Worm (Caenorhabditis elegans) whole organism, young adult: Measurements from ENCODE around the gene rig-1.

Experiments
- B0019.2 ChIP-seq: fragments of 200-800 bp; sonication (Bioruptor generic); conservative IDR thresholded peaks from 2 replicates; pipeline ENCODE4 v1.3.6; 2022; ENCODE audit warnings: missing genetic modification reagents, missing genetic modification characterization, missing compliant biosample characterization
- B0035.1 ChIP-seq: sonication (generic microtip); optimal IDR thresholded peaks from 2 replicates; lab custom pipeline; 2016; ENCODE audit warnings: missing genetic modification characterization, mild to moderate bottlenecking, missing compliant biosample characterization, missing genotype, missing genetic modification reagents
- B0261.1 ChIP-seq: sonication (generic microtip); optimal IDR thresholded peaks from 2 replicates; lab custom pipeline; 2016; ENCODE audit warnings: mild to moderate bottlenecking, missing genetic modification characterization, moderate library complexity, missing compliant biosample characterization
- B0336.3 ChIP-seq: fragments of 200-800 bp; sonication (Bioruptor generic); IDR thresholded peaks from 2 replicates; pipeline ENCODE4 v1.3.6; 2022; ENCODE audit warnings: missing genetic modification characterization, missing compliant biosample characterization
- F10E7.11 ChIP-seq: sonication (generic microtip); optimal IDR thresholded peaks from 2 replicates; lab custom pipeline; 2017; ENCODE audit warnings: mild to moderate bottlenecking, missing genetic modification characterization, moderate library complexity, missing compliant biosample characterization
- F22D6.2 ChIP-seq: sonication (generic microtip); optimal IDR thresholded peaks from 2 replicates; lab custom pipeline; 2016; ENCODE audit warnings: mild to moderate bottlenecking, missing genetic modification characterization, missing compliant biosample characterization
- F49E8.2 ChIP-seq: sonication (generic microtip); optimal IDR thresholded peaks from 3 replicates; lab custom pipeline; 2017; ENCODE audit warnings: missing genetic modification characterization, mild to moderate bottlenecking, missing compliant biosample characterization, antibody characterized with exemption, moderate library complexity; ENCODE audit not compliant: insufficient read depth
- F55B11.4 ChIP-seq: sonication (generic microtip); optimal IDR thresholded peaks from 2 replicates; lab custom pipeline; 2016; ENCODE audit warnings: missing compliant biosample characterization, missing genetic modification characterization, borderline replicate concordance; ENCODE audit not compliant: insufficient read depth
- Y53G8AR.9 ChIP-seq: fragments of 200-800 bp; sonication (Bioruptor generic); conservative IDR thresholded peaks from 2 replicates; pipeline ENCODE4 v1.3.6; 2022; ENCODE audit warnings: missing genetic modification reagents, missing genetic modification characterization, missing compliant biosample characterization
- Y56A3A.18 ChIP-seq: fragments of 200-800 bp; sonication (Bioruptor generic); IDR thresholded peaks from 2 replicates; pipeline ENCODE4 v1.3.6; 2022; ENCODE audit warnings: missing genetic modification reagents, missing genetic modification characterization, missing compliant biosample characterization
- akir-1 ChIP-seq: fragments of 200-800 bp; sonication (Bioruptor generic); optimal IDR thresholded peaks from 2 replicates; lab custom pipeline; 2018; ENCODE audit warnings: mild to moderate bottlenecking, missing genetic modification characterization, moderate library complexity, missing compliant biosample characterization
- ama-1 ChIP-seq, 3 experiments: fragments of 150-350 bp in 1 of 3; sonication (generic microtip) in 2 of 3; optimal IDR thresholded peaks; 2 replicates each; lab custom pipeline; 2014 to 2018; ENCODE audit warnings: missing biosample characterization in 2 of 3, missing genetic modification characterization in 2 of 3, missing genetic modification reagents in 2 of 3
- aptf-3 ChIP-seq: fragments of 200-800 bp; sonication (Bioruptor generic); IDR thresholded peaks from 2 replicates; pipeline ENCODE4 v1.3.6; 2022; ENCODE audit warnings: missing genetic modification characterization, missing compliant biosample characterization
- bed-1 ChIP-seq: fragments of 200-800 bp; sonication (Bioruptor generic); IDR thresholded peaks from 2 replicates; pipeline ENCODE4 v1.3.6; 2022; ENCODE audit warnings: missing genetic modification reagents, missing genetic modification characterization, missing compliant biosample characterization
- ccch-3 ChIP-seq: fragments of 200-800 bp; sonication (Bioruptor generic); optimal IDR thresholded peaks from 2 replicates; lab custom pipeline; 2018; ENCODE audit warnings: mild to moderate bottlenecking, missing genetic modification characterization, missing compliant biosample characterization
- cebp-2 ChIP-seq: fragments of 200-800 bp; sonication (Bioruptor generic); IDR thresholded peaks from 2 replicates; pipeline ENCODE4 v1.3.6; 2022; ENCODE audit warnings: missing genetic modification characterization, missing compliant biosample characterization
- ceh-40 ChIP-seq: fragments of 200-800 bp; sonication (Bioruptor generic); IDR thresholded peaks from 2 replicates; pipeline ENCODE4 v1.3.6; 2022; ENCODE audit warnings: missing genetic modification characterization, missing compliant biosample characterization
- ceh-91 ChIP-seq: fragments of 200-800 bp; sonication (Bioruptor generic); IDR thresholded peaks from 2 replicates; pipeline ENCODE4 v1.3.6; 2022; ENCODE audit warnings: missing genetic modification reagents, missing genetic modification characterization, missing compliant biosample characterization
- chd-7 ChIP-seq: sonication (generic microtip); optimal IDR thresholded peaks from 2 replicates; lab custom pipeline; 2016; ENCODE audit warnings: mild to moderate bottlenecking, missing genetic modification characterization, moderate library complexity, missing compliant biosample characterization
- die-1 ChIP-seq: sonication (generic microtip); optimal IDR thresholded peaks from 2 replicates; lab custom pipeline; 2016; ENCODE audit warnings: missing genotype, mild to moderate bottlenecking, missing genetic modification characterization, missing compliant biosample characterization
- dpl-1 ChIP-seq: fragments of 150-350 bp; optimal IDR thresholded peaks from 2 replicates; lab custom pipeline; 2014; ENCODE audit warnings: missing biosample characterization, missing genetic modification reagents, missing genetic modification characterization
- egrh-3 ChIP-seq: fragments of 200-800 bp; sonication (Bioruptor generic); IDR thresholded peaks from 2 replicates; pipeline ENCODE4 v1.3.6; 2022; ENCODE audit warnings: missing genetic modification reagents, missing genetic modification characterization, missing compliant biosample characterization
- him-1 ChIP-seq: sonication (generic microtip); optimal IDR thresholded peaks from 2 replicates; lab custom pipeline; 2016; ENCODE audit warnings: missing genotype, missing genetic modification reagents, missing genetic modification characterization, missing compliant biosample characterization
- hmg-20 ChIP-seq: fragments of 200-800 bp; sonication (Bioruptor generic); IDR thresholded peaks from 2 replicates; pipeline ENCODE4 v1.3.6; 2022; ENCODE audit warnings: missing genetic modification reagents, missing genetic modification characterization, missing compliant biosample characterization
- hsf-1 ChIP-seq: fragments of 200-800 bp; sonication (Bioruptor generic); IDR thresholded peaks from 2 replicates; pipeline ENCODE4 v1.3.6; 2022; ENCODE audit warnings: missing genetic modification reagents, missing genetic modification characterization, missing compliant biosample characterization
- let-607 ChIP-seq, 2 experiments: fragments of 200-800 bp in 1 of 2; sonication (Bioruptor generic) in 1 of 2; sonication (generic microtip) in 1 of 2; optimal IDR thresholded peaks; 2 replicates each; lab custom pipeline; 2016 to 2018; ENCODE audit warnings: mild to moderate bottlenecking in 2 of 2, missing compliant biosample characterization in 2 of 2, missing genetic modification characterization in 2 of 2, moderate library complexity in 2 of 2, missing genotype in 1 of 2
- lin-40 ChIP-seq: sonication (generic microtip); optimal IDR thresholded peaks from 2 replicates; lab custom pipeline; 2016; ENCODE audit warnings: missing genetic modification characterization, mild to moderate bottlenecking, missing compliant biosample characterization, missing genotype, missing genetic modification reagents
- lin-54 ChIP-seq: fragments of 200-800 bp; sonication (Bioruptor generic); optimal IDR thresholded peaks from 2 replicates; lab custom pipeline; 2018; ENCODE audit warnings: mild to moderate bottlenecking, missing genetic modification characterization, missing compliant biosample characterization
- lir-1 ChIP-seq: fragments of 200-800 bp; sonication (Bioruptor generic); conservative IDR thresholded peaks from 2 replicates; pipeline ENCODE4 v1.3.6; 2022; ENCODE audit warnings: missing genetic modification reagents, missing genetic modification characterization, missing compliant biosample characterization
- nfya-1 ChIP-seq: sonication (generic microtip); optimal IDR thresholded peaks from 2 replicates; lab custom pipeline; 2017; ENCODE audit warnings: antibody characterized with exemption, missing compliant biosample characterization, missing genetic modification characterization, borderline replicate concordance; ENCODE audit not compliant: insufficient read depth
- nhr-179 ChIP-seq: sonication (generic microtip); optimal IDR thresholded peaks from 2 replicates; lab custom pipeline; 2016; ENCODE audit warnings: mild to moderate bottlenecking, missing genetic modification characterization, missing compliant biosample characterization
- nhr-27 ChIP-seq: fragments of 200-800 bp; sonication (Bioruptor generic); optimal IDR thresholded peaks from 2 replicates; lab custom pipeline; 2018; ENCODE audit warnings: mild to moderate bottlenecking, missing genetic modification characterization, moderate library complexity, missing compliant biosample characterization
- nhr-80 ChIP-seq: sonication (generic microtip); optimal IDR thresholded peaks from 2 replicates; lab custom pipeline; 2016; ENCODE audit warnings: missing genetic modification characterization, missing compliant biosample characterization
- nhr-90 ChIP-seq: sonication (generic microtip); optimal IDR thresholded peaks from 2 replicates; lab custom pipeline; 2016; ENCODE audit warnings: missing genotype, mild to moderate bottlenecking, missing genetic modification characterization, missing compliant biosample characterization
- pbrm-1 ChIP-seq: fragments of 200-800 bp; sonication (Bioruptor generic); IDR thresholded peaks from 2 replicates; pipeline ENCODE4 v1.3.6; 2022; ENCODE audit warnings: missing genetic modification reagents, missing genetic modification characterization, missing compliant biosample characterization
- rec-8 ChIP-seq, 2 experiments: sonication (generic microtip); optimal IDR thresholded peaks; 2 replicates each; lab custom pipeline; 2016; ENCODE audit warnings: mild to moderate bottlenecking in 2 of 2, missing genetic modification characterization in 2 of 2, missing genetic modification reagents in 2 of 2, missing genotype in 2 of 2, missing biosample characterization in 1 of 2, missing compliant biosample characterization in 1 of 2, moderate library complexity in 1 of 2
- rpc-1 ChIP-seq, 2 experiments: fragments of 150-350 bp in 1 of 2; sonication (generic microtip) in 1 of 2; optimal IDR thresholded peaks; 2 replicates each; lab custom pipeline; 2014 to 2018; ENCODE audit warnings: missing biosample characterization in 1 of 2, missing genetic modification characterization in 1 of 2, missing genetic modification reagents in 1 of 2, missing genotype in 1 of 2
- sdz-38 ChIP-seq: sonication (generic microtip); optimal IDR thresholded peaks from 2 replicates; lab custom pipeline; 2016; ENCODE audit warnings: missing genotype, missing genetic modification characterization, missing compliant biosample characterization
- sea-2 ChIP-seq: fragments of 200-800 bp; sonication (Bioruptor generic); IDR thresholded peaks from 2 replicates; pipeline ENCODE4 v1.3.6; 2022; ENCODE audit warnings: missing genetic modification characterization, missing compliant biosample characterization
- somi-1 ChIP-seq: fragments of 200-800 bp; sonication (Bioruptor generic); optimal IDR thresholded peaks from 2 replicates; lab custom pipeline; 2018; ENCODE audit warnings: mild to moderate bottlenecking, missing genetic modification characterization, missing compliant biosample characterization
- sptf-2 ChIP-seq: fragments of 200-800 bp; sonication (Bioruptor generic); optimal IDR thresholded peaks from 2 replicates; lab custom pipeline; 2018; ENCODE audit warnings: mild to moderate bottlenecking, missing genetic modification characterization, missing compliant biosample characterization
- tbp1 ChIP-seq: fragments of 200-800 bp; sonication (Bioruptor generic); optimal IDR thresholded peaks from 2 replicates; lab custom pipeline; 2018; ENCODE audit warnings: mild to moderate bottlenecking, missing genetic modification characterization, missing compliant biosample characterization
- tbx-9 ChIP-seq: sonication (generic microtip); optimal IDR thresholded peaks from 2 replicates; lab custom pipeline; 2016; ENCODE audit warnings: borderline replicate concordance, missing genetic modification characterization, inconsistent platforms, missing compliant biosample characterization
- unc-62 ChIP-seq: fragments of 150-350 bp; optimal IDR thresholded peaks from 2 replicates; lab custom pipeline; 2014; ENCODE audit warnings: missing biosample characterization, missing genetic modification reagents, missing genetic modification characterization
- zim-3 ChIP-seq: sonication (generic microtip); optimal IDR thresholded peaks from 2 replicates; lab custom pipeline; 2017; ENCODE audit warnings: mild to moderate bottlenecking, missing genetic modification characterization, moderate library complexity, missing compliant biosample characterization
- ztf-22 ChIP-seq: fragments of 200-800 bp; sonication (Bioruptor generic); optimal IDR thresholded peaks from 2 replicates; lab custom pipeline; 2018; ENCODE audit warnings: mild to moderate bottlenecking, missing genetic modification characterization, moderate library complexity, missing compliant biosample characterization
- ztf-26 ChIP-seq: sonication (generic microtip); optimal IDR thresholded peaks from 2 replicates; lab custom pipeline; 2017; ENCODE audit warnings: missing genetic modification characterization, missing compliant biosample characterization
- ztf-3 ChIP-seq: fragments of 200-800 bp; sonication (Bioruptor generic); optimal IDR thresholded peaks from 2 replicates; lab custom pipeline; 2018; ENCODE audit warnings: mild to moderate bottlenecking, missing genetic modification characterization, missing compliant biosample characterization

rig-1 gene

ce11 chrX:8646287-8646686, 14.1 kb upstream of the rig-1 start (continued):
- TF ChIP-seq F10E7.11 (no peak), somi-1 (GFP tag; lab: Kevin White, UChicago) (peak; percentile 71), ceh-40 (peak; percentile 61; the same call in 1 of the 2 replicates), ceh-91 (no peak), nhr-90 (peak; percentile 87), ccch-3 (GFP tag; lab: Kevin White, UChicago) (no peak), F22D6.2 (no peak), lir-1 (GFP tag; lab: Robert Waterston, UW) (no peak), ztf-26 (tag; lab: Kevin White, UChicago) (peak; percentile 65), nhr-80 (tag; lab: Kevin White, UChicago) (peak; percentile 16), Y53G8AR.9 (GFP tag; lab: Robert Waterston, UW) (0 out of 2 replicates have a peak, but pooled peaks have one; percentile 45), cebp-2 (GFP tag; lab: Robert Waterston, UW) (peak; percentile 87; the same call in 1 of the 2 replicates), sptf-2 (no peak), hmg-20 (GFP tag; lab: Robert Waterston, UW) (peak; percentile 81), let-607 (tag; optimal IDR thresholded peaks at IDR 0.05; lab: Kevin White, UChicago) (peak in 1 of 2 experiments; percentile 28), ztf-3 (GFP tag; lab: Kevin White, UChicago) (no peak), die-1 (tag; lab: Kevin White, UChicago) (peak; percentile 92), B0261.1 (peak; percentile 99), dpl-1 (GFP tag; lab: Kevin White, UChicago) (no peak), lin-54 (GFP tag; lab: Kevin White, UChicago) (peak; percentile 50), bed-1 (no peak), him-1 (peak; percentile 89), aptf-3 (GFP tag; lab: Robert Waterston, UW) (no peak), nfya-1 (tag; lab: Kevin White, UChicago) (no peak), rpc-1 (optimal IDR thresholded peaks at IDR 0.05; lab: Kevin White, UChicago) (peak; percentile 94), rpc-1 (tag; optimal IDR thresholded peaks at IDR 0.05; lab: Kevin White, UChicago) (peak; percentile 92), B0019.2 (GFP tag; lab: Robert Waterston, UW) (no peak), sdz-38 (no peak), tbp1 (peak; percentile 100), hsf-1 (GFP tag; lab: Robert Waterston, UW) (no peak), chd-7 (tag; lab: Kevin White, UChicago) (peak; percentile 81), ama-1 (optimal IDR thresholded peaks at IDR 0.05; lab: Kevin White, UChicago) (no peak), ama-1 (GFP tag; optimal IDR thresholded peaks at IDR 0.05; lab: Kevin White, UChicago) (peak; percentile 86 to 92), F49E8.2 (tag; lab: Kevin White, UChicago) (peak; percentile 74), B0336.3 (GFP tag; lab: Robert Waterston, UW) (no peak; the same call in 1 of the 2 replicates), nhr-179 (tag; lab: Kevin White, UChicago) (no peak), B0035.1 (no peak), tbx-9 (tag; lab: Kevin White, UChicago) (no peak), rec-8 (tag; optimal IDR thresholded peaks at IDR 0.05; lab: Kevin White, UChicago) (peak; percentile 85 to 91), sea-2 (GFP tag; lab: Robert Waterston, UW) (no peak), Y56A3A.18 (GFP tag; lab: Robert Waterston, UW) (peak; percentile 84), zim-3 (tag; lab: Kevin White, UChicago) (peak; percentile 80), akir-1 (GFP tag; lab: Kevin White, UChicago) (no peak), lin-40 (tag; lab: Kevin White, UChicago) (peak; percentile 56), unc-62 (no peak), nhr-27 (tag; lab: Kevin White, UChicago) (peak; percentile 7), ztf-22 (GFP tag; lab: Kevin White, UChicago) (no peak), pbrm-1 (GFP tag; lab: Robert Waterston, UW) (peak; percentile 88), F55B11.4 (no peak), egrh-3 (peak; percentile 20; the same call in 1 of the 2 replicates)
